Fruit fly (Drosophila melanogaster): ENCODE data around the gene futsch.

The futsch gene

DNA sequence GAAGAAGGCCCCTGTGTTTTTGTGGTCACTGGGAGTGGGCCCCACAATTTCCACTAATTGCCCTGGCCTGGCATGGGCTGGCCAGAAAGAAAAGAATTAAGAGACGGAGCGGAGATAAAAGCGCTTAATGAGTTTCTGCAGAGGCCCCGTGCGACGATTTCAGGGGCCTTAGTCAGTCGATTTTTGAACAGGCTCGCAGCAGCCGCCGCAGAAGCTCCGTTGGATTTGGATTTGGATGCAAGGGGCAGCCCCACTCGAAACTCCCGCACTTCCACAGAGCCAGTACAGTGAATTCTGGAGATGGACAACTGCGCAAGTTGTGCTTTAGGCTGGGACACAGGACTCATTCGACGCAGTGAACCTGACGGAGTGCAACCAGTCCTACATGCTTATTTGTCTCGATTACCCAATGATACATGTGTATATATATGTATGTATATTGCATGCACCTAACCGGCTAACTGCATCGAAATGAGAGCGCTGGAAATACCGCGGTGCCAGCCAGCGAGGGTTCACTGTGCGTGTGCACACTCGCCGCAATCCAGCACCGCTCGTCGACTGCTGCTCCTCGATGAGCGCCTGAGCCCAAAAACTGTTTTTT, 10.3 kb upstream of the futsch start (continued):
- TF ChIP-seq CG4404 (GFP tag; IDR thresholded peaks at IDR 0.05) (peak; percentile 59), vfl (GFP tag; optimal IDR thresholded peaks at IDR 0.05) (no peak), CG1602 (GFP tag; optimal IDR thresholded peaks at IDR 0.05) (peak; percentile 55), ab (GFP tag; optimal IDR thresholded peaks at IDR 0.05) (peak; percentile 21), CG16815 (GFP tag; optimal IDR thresholded peaks at IDR 0.05) (peak; percentile 74), ems (GFP tag; optimal IDR thresholded peaks at IDR 0.05) (peak; percentile 33), insv (GFP tag; optimal IDR thresholded peaks at IDR 0.05) (no peak), Taf1 (GFP tag; IDR thresholded peaks at IDR 0.05) (peak; percentile 48; the same call in 1 of the 2 replicates), bowl (GFP tag; IDR thresholded peaks at IDR 0.05) (peak; percentile 50; the same call in 1 of the 2 replicates), dysf (GFP tag; IDR thresholded peaks at IDR 0.05) (peak; percentile 87), CG3838 (GFP tag; optimal IDR thresholded peaks at IDR 0.05) (no peak), CG10147 (GFP tag; optimal IDR thresholded peaks at IDR 0.05) (no peak), lmd (GFP tag; IDR thresholded peaks at IDR 0.05) (peak; percentile 79), CHES-1-like (GFP tag; optimal IDR thresholded peaks at IDR 0.05) (no peak), Hey (tag; optimal IDR thresholded peaks at IDR 0.05) (no peak), psq (GFP tag; optimal IDR thresholded peaks at IDR 0.05) (peak; percentile 7), sug (tag; optimal IDR thresholded peaks at IDR 0.05) (no peak), H2.0 (GFP tag; IDR thresholded peaks at IDR 0.05) (peak; percentile 64), Asciz (GFP tag; optimal IDR thresholded peaks at IDR 0.05) (peak; percentile 10), CG8765 (GFP tag; IDR thresholded peaks at IDR 0.05) (no peak), TFAM (GFP tag; optimal IDR thresholded peaks at IDR 0.05) (no peak), CG13424 (tag; optimal IDR thresholded peaks at IDR 0.05) (peak; percentile 71), crc (GFP tag; optimal IDR thresholded peaks at IDR 0.05) (no peak), odd (GFP tag; optimal IDR thresholded peaks at IDR 0.05) (peak; percentile 39), CG7745 (tag; optimal IDR thresholded peaks at IDR 0.05) (no peak), CG5180 (GFP tag; optimal IDR thresholded peaks at IDR 0.05) (no peak), CG17359 (tag; optimal IDR thresholded peaks at IDR 0.05) (peak; percentile 65), GATAe (GFP tag; conservative IDR thresholded peaks at IDR 0.05) (no peak), Optix (GFP tag; IDR thresholded peaks at IDR 0.05) (peak; percentile 75), CG4730 (GFP tag; IDR thresholded peaks at IDR 0.05) (peak; percentile 40; the same call in 1 of the 2 replicates), Sry-β (GFP tag; optimal IDR thresholded peaks at IDR 0.05) (no peak), CG9876 (GFP tag; optimal IDR thresholded peaks at IDR 0.05) (peak; percentile 19), NK7.1 (GFP tag; optimal IDR thresholded peaks at IDR 0.05) (no peak), CG10267 (tag; optimal IDR thresholded peaks at IDR 0.05) (peak; percentile 7), CkIIα-i1 (GFP tag; IDR thresholded peaks at IDR 0.05) (no peak), slp2 (GFP tag; optimal IDR thresholded peaks at IDR 0.05) (no peak), unpg (GFP tag; optimal IDR thresholded peaks at IDR 0.05) (peak; percentile 59), CG12155 (GFP tag; optimal IDR thresholded peaks at IDR 0.05) (peak; percentile 63), CG4820 (GFP tag; optimal IDR thresholded peaks at IDR 0.05) (peak; percentile 63), CG13624 (GFP tag; optimal IDR thresholded peaks at IDR 0.05) (peak; percentile 10), CG7556 (GFP tag; optimal IDR thresholded peaks at IDR 0.05) (peak; percentile 64), CG10321 (GFP tag; IDR thresholded peaks at IDR 0.05) (no peak), ftz-f1 (GFP tag; optimal IDR thresholded peaks at IDR 0.05) (no peak), seq (GFP tag; IDR thresholded peaks at IDR 0.05) (peak; percentile 56; the same call in 1 of the 2 replicates), Ravus (GFP tag; IDR thresholded peaks at IDR 0.05) (peak; percentile 25; the same call in 1 of the 2 replicates), CG31224 (GFP tag; IDR thresholded peaks at IDR 0.05) (peak; percentile 57; the same call in 1 of the 2 replicates), Adf1 (GFP tag; IDR thresholded peaks at IDR 0.05) (no peak), CG11247 (GFP tag; IDR thresholded peaks at IDR 0.05) (peak; percentile 57; the same call in 1 of the 2 replicates), CG2120 (GFP tag; optimal IDR thresholded peaks at IDR 0.05) (peak; percentile 79), p53 (GFP tag; optimal IDR thresholded peaks at IDR 0.05) (no peak), PHDP (tag; optimal IDR thresholded peaks at IDR 0.05) (peak; percentile 59)

Data from whole organism, embryonic.